Worm (Caenorhabditis elegans) whole organism, L4 larva: ENCODE measurements around the gene T27E4.7.

Experiments
- D1046.2 ChIP-seq: fragments of 200-800 bp; sonication (Bioruptor generic); IDR thresholded peaks from 2 replicates; pipeline ENCODE4 v1.3.6; 2022; ENCODE audit warnings: missing genetic modification characterization, missing compliant biosample characterization
- F37D6.2 ChIP-seq: sonication (generic microtip); optimal IDR thresholded peaks from 2 replicates; lab custom pipeline; 2016; ENCODE audit warnings: mild to moderate bottlenecking, missing genetic modification characterization, missing compliant biosample characterization
- F49E8.2 ChIP-seq: sonication (generic microtip); optimal IDR thresholded peaks from 2 replicates; lab custom pipeline; 2016; ENCODE audit warnings: missing compliant biosample characterization, mild to moderate bottlenecking, missing genetic modification characterization, borderline replicate concordance
- T20F7.1 ChIP-seq: fragments of 200-800 bp; sonication (Bioruptor generic); optimal IDR thresholded peaks from 2 replicates; lab custom pipeline; 2018; ENCODE audit warnings: mild to moderate bottlenecking, missing genetic modification characterization, missing compliant biosample characterization
- T26A8.4 ChIP-seq: fragments of 200-800 bp; sonication (Bioruptor generic); IDR thresholded peaks from 2 replicates; pipeline ENCODE4 v1.3.6; 2022; ENCODE audit warnings: missing genetic modification characterization, missing compliant biosample characterization
- Y105C5A.15 ChIP-seq: fragments of 200-800 bp; sonication (Bioruptor generic); IDR thresholded peaks from 2 replicates; pipeline ENCODE4 v1.3.6; 2022; ENCODE audit warnings: missing genetic modification characterization, missing compliant biosample characterization
- Y75B8A.6 ChIP-seq: fragments of 200-800 bp; sonication (Bioruptor generic); IDR thresholded peaks from 2 replicates; pipeline ENCODE4 v1.3.6; 2022; ENCODE audit warnings: missing genetic modification reagents, missing genetic modification characterization, missing compliant biosample characterization
- ZK546.5 ChIP-seq, 2 experiments: sonication (generic microtip); optimal IDR thresholded peaks; 2 replicates each; lab custom pipeline; 2017; ENCODE audit warnings: missing biosample characterization in 2 of 2, missing genetic modification characterization in 2 of 2
- aha-1 ChIP-seq: fragments of 150-350 bp; peaks from one replicate; lab custom pipeline; 2014; ENCODE audit warnings: missing biosample characterization, missing genetic modification characterization
- aly-2 ChIP-seq: sonication (generic microtip); optimal IDR thresholded peaks from 2 replicates; lab custom pipeline; 2018; ENCODE audit warnings: missing biosample characterization, missing genetic modification characterization
- arid-1 ChIP-seq: fragments of 200-800 bp; sonication (Bioruptor generic); conservative IDR thresholded peaks from 2 replicates; pipeline ENCODE4 v1.3.6; 2022; ENCODE audit warnings: missing genetic modification reagents, missing genetic modification characterization, missing compliant biosample characterization
- ceh-20 ChIP-seq: fragments of 200-800 bp; sonication (Bioruptor generic); IDR thresholded peaks from 2 replicates; pipeline ENCODE4 v1.3.6; 2022; ENCODE audit warnings: missing genetic modification reagents, missing genetic modification characterization, missing compliant biosample characterization
- ceh-62 ChIP-seq: sonication (generic microtip); optimal IDR thresholded peaks from 2 replicates; lab custom pipeline; 2017; ENCODE audit warnings: missing biosample characterization, missing genetic modification characterization
- daf-12 ChIP-seq: fragments of 150-350 bp; optimal IDR thresholded peaks from 2 replicates; lab custom pipeline; 2014; ENCODE audit warnings: missing biosample characterization, missing genetic modification reagents, missing genetic modification characterization
- daf-16 ChIP-seq, 3 experiments: sonication (generic microtip); optimal IDR thresholded peaks; 2 replicates each; lab custom pipeline; 2016 to 2017; ENCODE audit warnings: missing genetic modification characterization in 3 of 3, missing genetic modification reagents in 3 of 3, mild to moderate bottlenecking in 2 of 3, missing compliant biosample characterization in 2 of 3, missing biosample characterization in 1 of 3, moderate library complexity in 1 of 3
- duxl-1 ChIP-seq: sonication (generic microtip); optimal IDR thresholded peaks from 2 replicates; lab custom pipeline; 2016; ENCODE audit warnings: mild to moderate bottlenecking, missing genetic modification characterization, moderate library complexity, missing compliant biosample characterization; ENCODE audit not compliant: poor library complexity
- gei-8 ChIP-seq: fragments of 200-800 bp; sonication (Bioruptor generic); optimal IDR thresholded peaks from 2 replicates; lab custom pipeline; 2018; ENCODE audit warnings: mild to moderate bottlenecking, missing genetic modification characterization, missing compliant biosample characterization
- hif-1 ChIP-seq, 2 experiments: sonication (generic microtip); optimal IDR thresholded peaks; 2 replicates each; lab custom pipeline; 2016 to 2017; ENCODE audit warnings: missing compliant biosample characterization in 2 of 2, missing genetic modification characterization in 2 of 2, missing genetic modification reagents in 2 of 2, missing genotype in 2 of 2, mild to moderate bottlenecking in 1 of 2
- hlh-11 ChIP-seq: fragments of 200-800 bp; sonication (Bioruptor generic); optimal IDR thresholded peaks from 2 replicates; lab custom pipeline; 2018; ENCODE audit warnings: mild to moderate bottlenecking, missing genetic modification characterization, missing compliant biosample characterization
- jun-1 ChIP-seq: fragments of 150-350 bp; optimal IDR thresholded peaks from 2 replicates; lab custom pipeline; 2014; ENCODE audit warnings: missing biosample characterization, missing genetic modification reagents, missing genetic modification characterization
- lim-7 ChIP-seq: fragments of 200-800 bp; sonication (Bioruptor generic); IDR thresholded peaks from 2 replicates; pipeline ENCODE4 v1.3.6; 2022; ENCODE audit warnings: missing genetic modification characterization, missing compliant biosample characterization
- lin-13 ChIP-seq: fragments of 150-350 bp; optimal IDR thresholded peaks from 2 replicates; lab custom pipeline; 2014; ENCODE audit warnings: missing biosample characterization, missing genetic modification reagents, missing genetic modification characterization
- lin-29 ChIP-seq: fragments of 200-800 bp; sonication (Bioruptor generic); IDR thresholded peaks from 2 replicates; pipeline ENCODE4 v1.3.6; 2022; ENCODE audit warnings: missing genetic modification reagents, missing genetic modification characterization, missing compliant biosample characterization
- lin-38 ChIP-seq: fragments of 200-800 bp; sonication (Bioruptor generic); IDR thresholded peaks from 2 replicates; pipeline ENCODE4 v1.3.6; 2022; ENCODE audit warnings: missing genetic modification reagents, missing genetic modification characterization, missing compliant biosample characterization
- lir-3 ChIP-seq: sonication (generic microtip); optimal IDR thresholded peaks from 2 replicates; lab custom pipeline; 2016; ENCODE audit warnings: mild to moderate bottlenecking, missing genetic modification characterization, missing compliant biosample characterization
- mdt-29 ChIP-seq: fragments of 200-800 bp; sonication (Bioruptor generic); IDR thresholded peaks from 2 replicates; pipeline ENCODE4 v1.3.6; 2022; ENCODE audit warnings: missing genetic modification reagents, missing genetic modification characterization, missing compliant biosample characterization
- mep-1 ChIP-seq: fragments of 150-350 bp; sonication (generic microtip); optimal IDR thresholded peaks from 3 replicates; lab custom pipeline; 2014; ENCODE audit warnings: missing biosample characterization, missing genetic modification characterization
- nhr-10 ChIP-seq: fragments of 150-350 bp; optimal IDR thresholded peaks from 2 replicates; lab custom pipeline; 2014; ENCODE audit warnings: missing biosample characterization, missing genetic modification characterization
- nhr-102 ChIP-seq: sonication (generic microtip); optimal IDR thresholded peaks from 2 replicates; lab custom pipeline; 2016; ENCODE audit warnings: mild to moderate bottlenecking, missing genetic modification characterization, moderate library complexity, missing compliant biosample characterization
- nhr-11 ChIP-seq: fragments of 150-350 bp; optimal IDR thresholded peaks from 2 replicates; lab custom pipeline; 2014; ENCODE audit warnings: missing biosample characterization, missing genetic modification characterization
- nhr-42 ChIP-seq: fragments of 200-800 bp; sonication (Bioruptor generic); IDR thresholded peaks from 2 replicates; pipeline ENCODE4 v1.3.6; 2022; ENCODE audit warnings: missing genetic modification characterization, missing compliant biosample characterization
- nhr-6 ChIP-seq: fragments of 150-350 bp; optimal IDR thresholded peaks from 2 replicates; lab custom pipeline; 2014; ENCODE audit warnings: missing biosample characterization, missing genetic modification characterization
- php-3 ChIP-seq: fragments of 200-800 bp; sonication (Bioruptor generic); IDR thresholded peaks from 2 replicates; pipeline ENCODE4 v1.3.6; 2022; ENCODE audit warnings: missing genetic modification reagents, missing genetic modification characterization, missing compliant biosample characterization
- pqm-1 ChIP-seq: sonication (generic microtip); optimal IDR thresholded peaks from 2 replicates; lab custom pipeline; 2017; ENCODE audit warnings: missing biosample characterization, missing genetic modification characterization
- saeg-2 ChIP-seq: fragments of 200-800 bp; sonication (Bioruptor generic); IDR thresholded peaks from 2 replicates; pipeline ENCODE4 v1.3.6; 2022; ENCODE audit warnings: missing genetic modification reagents, missing genetic modification characterization, missing compliant biosample characterization
- set-16 ChIP-seq: fragments of 200-800 bp; sonication (Bioruptor generic); IDR thresholded peaks from 2 replicates; pipeline ENCODE4 v1.3.6; 2022; ENCODE audit warnings: missing genetic modification reagents, missing genetic modification characterization, missing compliant biosample characterization
- snpc-1.2 ChIP-seq: fragments of 200-800 bp; sonication (Bioruptor generic); IDR thresholded peaks from 2 replicates; pipeline ENCODE4 v1.3.6; 2022; ENCODE audit warnings: missing genetic modification reagents, missing genetic modification characterization, missing compliant biosample characterization
- spr-1 ChIP-seq: sonication (generic microtip); optimal IDR thresholded peaks from 2 replicates; lab custom pipeline; 2016; ENCODE audit warnings: mild to moderate bottlenecking, missing genetic modification characterization, missing compliant biosample characterization
- zip-2 ChIP-seq: fragments of 150-350 bp; optimal IDR thresholded peaks from 2 replicates; lab custom pipeline; 2014; ENCODE audit warnings: missing biosample characterization, missing genetic modification characterization

Gene T27E4.7

ce11 chrV:9076273-9076672 lies at the start of gene T27E4.7:
Gene T27E4.7, minus strand, starts transcription at chrV:9076322.
- TF ChIP-seq F37D6.2 = no peak
- TF ChIP-seq aha-1 (tag; lab: Kevin White, UChicago) = peak; percentile 92
- TF ChIP-seq lin-13 (GFP tag; lab: Kevin White, UChicago) = no peak
- TF ChIP-seq daf-16 (GFP tag; optimal IDR thresholded peaks at IDR 0.05; lab: Kevin White, UChicago) = no peak
- TF ChIP-seq daf-16 (tag; optimal IDR thresholded peaks at IDR 0.05; lab: Kevin White, UChicago) = peak; percentile 4
- no peak for TF ChIP-seq nhr-6 (tag; lab: Kevin White, UChicago)
- no peak for TF ChIP-seq duxl-1
- TF ChIP-seq saeg-2 (GFP tag; lab: Robert Waterston, UW) = no peak

- TF ChIP-seq lin-38 (no peak), nhr-10 (no peak), snpc-1.2 (GFP tag; lab: Robert Waterston, UW) (no peak), nhr-11 (no peak), F49E8.2 (tag; lab: Kevin White, UChicago) (no peak), jun-1 (tag; lab: Kevin White, UChicago) (no peak), nhr-6 (tag; lab: Kevin White, UChicago) (no peak), lin-29 (GFP tag; lab: Robert Waterston, UW) (no peak), gei-8 (no peak), lir-3 (tag; lab: Kevin White, UChicago) (no peak), lin-13 (GFP tag; lab: Kevin White, UChicago) (no peak)
Observed at ce11 chrV:9125345-9125744, 49.2 kb upstream of the T27E4.7 start, which contains the start of gene F21C10.5. Gene F21C10.5, plus strand, starts transcription at chrV:9125645.

- TF ChIP-seq Y105C5A.15 (GFP tag; lab: Robert Waterston, UW) = no peak
- TF ChIP-seq hif-1 (tag; optimal IDR thresholded peaks at IDR 0.05; lab: Kevin White, UChicago) = no peak
- TF ChIP-seq ceh-62 (tag; lab: Kevin White, UChicago) = no peak
- no peak for TF ChIP-seq T20F7.1 (GFP tag; lab: Kevin White, UChicago)
- TF ChIP-seq php-3 (GFP tag; lab: Robert Waterston, UW) = no peak
- no peak for TF ChIP-seq spr-1
- no peak for TF ChIP-seq set-16 (GFP tag; lab: Robert Waterston, UW)
- no peak for TF ChIP-seq jun-1 (tag; lab: Kevin White, UChicago)
- TF ChIP-seq daf-12 (tag; lab: Kevin White, UChicago) = no peak
Observed at ce11 chrV:9124180-9124579, 48.1 kb upstream of the T27E4.7 start, which contains the start of gene F21C10.6. Gene F21C10.6, plus strand, starts transcription at chrV:9124480.

ce11 chrV:9123186-9123585 lies 47.1 kb upstream of the T27E4.7 start, which contains the start of gene F21C10.11:
Gene F21C10.11, plus strand, starts transcription at chrV:9123486.
- TF ChIP-seq aha-1 (tag; lab: Kevin White, UChicago) (peak; percentile 76), pqm-1 (tag; lab: Kevin White, UChicago) (no peak), arid-1 (GFP tag; lab: Robert Waterston, UW) (no peak)

- TF ChIP-seq ZK546.5 (tag; optimal IDR thresholded peaks at IDR 0.05; lab: Kevin White, UChicago) (no peak), nhr-42 (GFP tag; lab: Robert Waterston, UW) (no peak), nhr-102 (tag; lab: Kevin White, UChicago) (no peak), ceh-20 (GFP tag; lab: Robert Waterston, UW) (no peak), T26A8.4 (no peak), lim-7 (GFP tag; lab: Robert Waterston, UW) (no peak), aly-2 (tag; lab: Kevin White, UChicago) (no peak), mdt-29 (GFP tag; lab: Robert Waterston, UW) (no peak), Y75B8A.6 (GFP tag; lab: Robert Waterston, UW) (no peak), jun-1 (tag; lab: Kevin White, UChicago) (no peak), mep-1 (no peak), duxl-1 (no peak), hlh-11 (tag; lab: Kevin White, UChicago) (no peak), D1046.2 (GFP tag; lab: Robert Waterston, UW) (no peak), zip-2 (tag; lab: Kevin White, UChicago) (no peak)
Observed at ce11 chrV:9122004-9122403, 45.9 kb upstream of the T27E4.7 start, which contains the start of gene F21C10.13. Gene F21C10.13, plus strand, starts transcription at chrV:9122304.
